Worm (Caenorhabditis elegans) whole organism, L4 larva: Measurements from ENCODE around the gene psa-3.
A peak's percentile ranks its signal among the peaks of the same experiment; 100 is the strongest.

Source experiments
- F10B5.3 ChIP-seq: sonication (generic microtip); optimal IDR thresholded peaks from 2 replicates; lab custom pipeline; 2016; ENCODE audit warnings: mild to moderate bottlenecking, missing genetic modification characterization, missing compliant biosample characterization
- F44E2.7 ChIP-seq: fragments of 200-800 bp; sonication (Bioruptor generic); IDR thresholded peaks from 2 replicates; pipeline ENCODE4 v2.1.2; 2022; ENCODE audit warnings: missing genetic modification characterization, missing compliant biosample characterization
- R02D3.7 ChIP-seq: fragments of 150-350 bp; sonication (generic microtip); optimal IDR thresholded peaks from 3 replicates; lab custom pipeline; 2014; ENCODE audit warnings: missing biosample characterization, missing genetic modification characterization
- Y105C5A.15 ChIP-seq: fragments of 200-800 bp; sonication (Bioruptor generic); IDR thresholded peaks from 2 replicates; pipeline ENCODE4 v1.3.6; 2022; ENCODE audit warnings: missing genetic modification characterization, missing compliant biosample characterization
- Y5F2A.4 ChIP-seq: fragments of 200-800 bp; sonication (Bioruptor generic); optimal IDR thresholded peaks from 2 replicates; lab custom pipeline; 2018; ENCODE audit warnings: mild to moderate bottlenecking, missing genetic modification characterization, missing compliant biosample characterization
- arid-1 ChIP-seq: fragments of 200-800 bp; sonication (Bioruptor generic); conservative IDR thresholded peaks from 2 replicates; pipeline ENCODE4 v1.3.6; 2022; ENCODE audit warnings: missing genetic modification reagents, missing genetic modification characterization, missing compliant biosample characterization
- attf-4 ChIP-seq: sonication (generic microtip); optimal IDR thresholded peaks from 3 replicates; lab custom pipeline; 2017; ENCODE audit warnings: missing biosample characterization, missing genetic modification characterization
- ceh-20 ChIP-seq: fragments of 200-800 bp; sonication (Bioruptor generic); IDR thresholded peaks from 2 replicates; pipeline ENCODE4 v1.3.6; 2022; ENCODE audit warnings: missing genetic modification reagents, missing genetic modification characterization, missing compliant biosample characterization
- ceh-62 ChIP-seq: sonication (generic microtip); optimal IDR thresholded peaks from 2 replicates; lab custom pipeline; 2017; ENCODE audit warnings: missing biosample characterization, missing genetic modification characterization
- ceh-82 ChIP-seq: sonication (generic microtip); optimal IDR thresholded peaks from 2 replicates; lab custom pipeline; 2017; ENCODE audit warnings: missing biosample characterization, missing genetic modification characterization
- ces-1 ChIP-seq: fragments of 150-350 bp; sonication (generic microtip); optimal IDR thresholded peaks from 4 replicates; lab custom pipeline; 2014; ENCODE audit warnings: missing biosample characterization, missing genetic modification reagents, missing genetic modification characterization
- ctbp-1 ChIP-seq: fragments of 200-800 bp; sonication (Bioruptor generic); IDR thresholded peaks from 2 replicates; pipeline ENCODE4 v1.3.6; 2022; ENCODE audit warnings: missing genetic modification reagents, missing genetic modification characterization, missing compliant biosample characterization
- dpl-1 ChIP-seq: fragments of 150-350 bp; optimal IDR thresholded peaks from 2 replicates; lab custom pipeline; 2014; ENCODE audit warnings: missing biosample characterization, missing genetic modification reagents, missing genetic modification characterization
- egl-43 ChIP-seq: fragments of 200-800 bp; sonication (Bioruptor generic); IDR thresholded peaks from 2 replicates; pipeline ENCODE4 v1.3.6; 2022; ENCODE audit warnings: missing genetic modification reagents, missing genetic modification characterization, missing compliant biosample characterization
- fkh-10 ChIP-seq: fragments of 150-350 bp; optimal IDR thresholded peaks from 2 replicates; lab custom pipeline; 2014; ENCODE audit warnings: missing biosample characterization, missing genetic modification reagents, missing genetic modification characterization
- fos-1 ChIP-seq: fragments of 150-350 bp; optimal IDR thresholded peaks from 2 replicates; lab custom pipeline; 2014; ENCODE audit warnings: missing biosample characterization, missing genetic modification characterization
- hlh-11 ChIP-seq: fragments of 200-800 bp; sonication (Bioruptor generic); optimal IDR thresholded peaks from 2 replicates; lab custom pipeline; 2018; ENCODE audit warnings: mild to moderate bottlenecking, missing genetic modification characterization, missing compliant biosample characterization
- lin-1 ChIP-seq: fragments of 200-800 bp; sonication (Bioruptor generic); IDR thresholded peaks from 2 replicates; pipeline ENCODE4 v1.3.6; 2022; ENCODE audit warnings: missing genetic modification reagents, missing genetic modification characterization, missing compliant biosample characterization
- lin-13 ChIP-seq: fragments of 150-350 bp; optimal IDR thresholded peaks from 2 replicates; lab custom pipeline; 2014; ENCODE audit warnings: missing biosample characterization, missing genetic modification reagents, missing genetic modification characterization
- lin-29 ChIP-seq: fragments of 200-800 bp; sonication (Bioruptor generic); IDR thresholded peaks from 2 replicates; pipeline ENCODE4 v1.3.6; 2022; ENCODE audit warnings: missing genetic modification reagents, missing genetic modification characterization, missing compliant biosample characterization
- lir-3 ChIP-seq: sonication (generic microtip); optimal IDR thresholded peaks from 2 replicates; lab custom pipeline; 2016; ENCODE audit warnings: mild to moderate bottlenecking, missing genetic modification characterization, missing compliant biosample characterization
- lsy-2 ChIP-seq, 2 experiments: fragments of 150-350 bp in 1 of 2; sonication (generic microtip) in 1 of 2; optimal IDR thresholded peaks; 2 replicates each; lab custom pipeline; 2014 to 2017; ENCODE audit warnings: missing biosample characterization in 2 of 2, missing genetic modification characterization in 2 of 2
- madf-5 ChIP-seq, 2 experiments: fragments of 200-800 bp; sonication (Bioruptor generic); IDR thresholded peaks; 2 replicates each; pipeline ENCODE4 v1.3.6; 2022; ENCODE audit warnings: missing compliant biosample characterization in 2 of 2, missing genetic modification characterization in 2 of 2
- mxl-2 ChIP-seq: fragments of 200-800 bp; sonication (Bioruptor generic); conservative IDR thresholded peaks from 2 replicates; pipeline ENCODE4 v1.3.6; 2022; ENCODE audit warnings: missing genetic modification reagents, missing genetic modification characterization, missing compliant biosample characterization
- mxl-3 ChIP-seq: fragments of 200-800 bp; sonication (Bioruptor generic); optimal IDR thresholded peaks from 2 replicates; lab custom pipeline; 2018; ENCODE audit warnings: mild to moderate bottlenecking, missing genetic modification characterization, missing compliant biosample characterization
- nhr-10 ChIP-seq: fragments of 150-350 bp; optimal IDR thresholded peaks from 2 replicates; lab custom pipeline; 2014; ENCODE audit warnings: missing biosample characterization, missing genetic modification characterization
- nhr-11 ChIP-seq: fragments of 150-350 bp; optimal IDR thresholded peaks from 2 replicates; lab custom pipeline; 2014; ENCODE audit warnings: missing biosample characterization, missing genetic modification characterization
- nhr-237 ChIP-seq: sonication (generic microtip); optimal IDR thresholded peaks from 2 replicates; lab custom pipeline; 2017; ENCODE audit warnings: missing biosample characterization, missing genetic modification characterization
- nhr-28 ChIP-seq: fragments of 150-350 bp; optimal IDR thresholded peaks from 2 replicates; lab custom pipeline; 2014; ENCODE audit warnings: missing biosample characterization, missing genetic modification characterization
- nhr-42 ChIP-seq: fragments of 200-800 bp; sonication (Bioruptor generic); IDR thresholded peaks from 2 replicates; pipeline ENCODE4 v1.3.6; 2022; ENCODE audit warnings: missing genetic modification characterization, missing compliant biosample characterization
- nhr-76 ChIP-seq: fragments of 150-350 bp; optimal IDR thresholded peaks from 2 replicates; lab custom pipeline; 2014; ENCODE audit warnings: missing biosample characterization, missing genetic modification characterization
- pqm-1 ChIP-seq: sonication (generic microtip); optimal IDR thresholded peaks from 2 replicates; lab custom pipeline; 2017; ENCODE audit warnings: missing biosample characterization, missing genetic modification characterization
- saeg-2 ChIP-seq: fragments of 200-800 bp; sonication (Bioruptor generic); IDR thresholded peaks from 2 replicates; pipeline ENCODE4 v1.3.6; 2022; ENCODE audit warnings: missing genetic modification reagents, missing genetic modification characterization, missing compliant biosample characterization
- set-16 ChIP-seq: fragments of 200-800 bp; sonication (Bioruptor generic); IDR thresholded peaks from 2 replicates; pipeline ENCODE4 v1.3.6; 2022; ENCODE audit warnings: missing genetic modification reagents, missing genetic modification characterization, missing compliant biosample characterization
- snpc-4 ChIP-seq: fragments of 150-350 bp; optimal IDR thresholded peaks from 2 replicates; lab custom pipeline; 2014; ENCODE audit warnings: missing biosample characterization, missing genetic modification characterization
- spr-3 ChIP-seq: fragments of 200-800 bp; sonication (Bioruptor generic); optimal IDR thresholded peaks from 2 replicates; lab custom pipeline; 2018; ENCODE audit warnings: mild to moderate bottlenecking, missing genetic modification characterization, missing compliant biosample characterization
- tag-97 ChIP-seq: fragments of 200-800 bp; sonication (Bioruptor generic); IDR thresholded peaks from 2 replicates; pipeline ENCODE4 v1.3.6; 2022; ENCODE audit warnings: missing genetic modification characterization, missing compliant biosample characterization
- tra-1 ChIP-seq: fragments of 200-800 bp; sonication (Bioruptor generic); IDR thresholded peaks from 2 replicates; pipeline ENCODE4 v1.3.6; 2022; ENCODE audit warnings: missing genetic modification reagents, missing genetic modification characterization, missing compliant biosample characterization
- unc-130 ChIP-seq: sonication (generic microtip); optimal IDR thresholded peaks from 2 replicates; lab custom pipeline; 2016; ENCODE audit warnings: missing genetic modification reagents, missing genetic modification characterization, missing compliant biosample characterization
- unc-62 ChIP-seq, 3 experiments: fragments of 150-350 bp in 1 of 3; sonication (generic microtip); optimal IDR thresholded peaks in 2 of 3; peaks in 1 of 3; 1 replicate in 1 of 3; 2 replicates in 2 of 3; lab custom pipeline; 2014 to 2017; ENCODE audit warnings: missing biosample characterization in 3 of 3, missing genetic modification characterization in 3 of 3, missing genetic modification reagents in 3 of 3, missing genotype in 1 of 3
- zfp-3 ChIP-seq: fragments of 200-800 bp; sonication (Bioruptor generic); conservative IDR thresholded peaks from 2 replicates; pipeline ENCODE4 v1.3.6; 2022; ENCODE audit warnings: missing genetic modification reagents, missing genetic modification characterization, missing compliant biosample characterization
- zip-11 ChIP-seq: fragments of 200-800 bp; sonication (Bioruptor generic); IDR thresholded peaks from 2 replicates; pipeline ENCODE4 v1.3.6; 2022; ENCODE audit warnings: missing genetic modification characterization, missing compliant biosample characterization
- zip-2 ChIP-seq: fragments of 150-350 bp; optimal IDR thresholded peaks from 2 replicates; lab custom pipeline; 2014; ENCODE audit warnings: missing biosample characterization, missing genetic modification characterization
- ztf-7 ChIP-seq: fragments of 150-350 bp; optimal IDR thresholded peaks from 2 replicates; lab custom pipeline; 2014; ENCODE audit warnings: missing biosample characterization, missing genetic modification characterization

The psa-3 gene

ce11 chrX:15388259-15388658 lies 19.5 kb upstream of the psa-3 start:
- TF ChIP-seq tra-1 (GFP tag; lab: Robert Waterston, UW) (no peak), attf-4 (tag; lab: Kevin White, UChicago) (no peak), set-16 (GFP tag; lab: Robert Waterston, UW) (peak; percentile 76), egl-43 (peak; percentile 59; the same call in 1 of the 2 replicates), spr-3 (no peak)
- TF ChIP-seq, all 104 proteins: peak for 2

- TF ChIP-seq lsy-2 (tag; optimal IDR thresholded peaks at IDR 0.05; lab: Kevin White, UChicago) (peak in 1 of 2 experiments; percentile 10), ces-1 (GFP tag; lab: Kevin White, UChicago) (peak; percentile 19), unc-62 (GFP tag; optimal IDR thresholded peaks at IDR 0.05 in 1 of 2; lab: Kevin White, UChicago) (peak in 1 of 2 experiments; percentile 71), unc-62 (tag; optimal IDR thresholded peaks at IDR 0.05; lab: Kevin White, UChicago) (no peak), nhr-11 (peak; percentile 47), nhr-10 (tag; lab: Kevin White, UChicago) (no peak)
These were observed 17.9 kb upstream of the psa-3 start for ce11 chrX:15389853-15390252.

ce11 chrX:15392672-15393071 lies 15.1 kb upstream of the psa-3 start:
- TF ChIP-seq madf-5 (GFP tag; IDR thresholded peaks at IDR 0.05; lab: Robert Waterston, UW) (0 out of 4 replicates have a peak, but pooled peaks of 1 of the 2 experiments have one; percentile 18), tag-97 (peak; percentile 64; the same call in 1 of the 2 replicates), zip-11 (no peak), R02D3.7 (tag; lab: Kevin White, UChicago) (no peak), snpc-4 (no peak)

- TF ChIP-seq ceh-62 (tag; lab: Kevin White, UChicago) (no peak), fkh-10 (GFP tag; lab: Kevin White, UChicago) (no peak), lsy-2 (tag; optimal IDR thresholded peaks at IDR 0.05; lab: Kevin White, UChicago) (peak in 1 of 2 experiments; percentile 23), set-16 (GFP tag; lab: Robert Waterston, UW) (0 out of 2 replicates have a peak, but pooled peaks have one; percentile 26), fos-1 (no peak), ctbp-1 (peak; percentile 69), hlh-11 (tag; lab: Kevin White, UChicago) (peak; percentile 21), ztf-7 (no peak), unc-62 (GFP tag; optimal IDR thresholded peaks at IDR 0.05 in 1 of 2; lab: Kevin White, UChicago) (peak in 1 of 2 experiments; percentile 40), unc-62 (tag; optimal IDR thresholded peaks at IDR 0.05; lab: Kevin White, UChicago) (no peak), R02D3.7 (tag; lab: Kevin White, UChicago) (no peak), nhr-76 (tag; lab: Kevin White, UChicago) (no peak), ces-1 (GFP tag; lab: Kevin White, UChicago) (peak; percentile 71)
These were observed 12.0 kb upstream of the psa-3 start for ce11 chrX:15395723-15396122.

DNA sequence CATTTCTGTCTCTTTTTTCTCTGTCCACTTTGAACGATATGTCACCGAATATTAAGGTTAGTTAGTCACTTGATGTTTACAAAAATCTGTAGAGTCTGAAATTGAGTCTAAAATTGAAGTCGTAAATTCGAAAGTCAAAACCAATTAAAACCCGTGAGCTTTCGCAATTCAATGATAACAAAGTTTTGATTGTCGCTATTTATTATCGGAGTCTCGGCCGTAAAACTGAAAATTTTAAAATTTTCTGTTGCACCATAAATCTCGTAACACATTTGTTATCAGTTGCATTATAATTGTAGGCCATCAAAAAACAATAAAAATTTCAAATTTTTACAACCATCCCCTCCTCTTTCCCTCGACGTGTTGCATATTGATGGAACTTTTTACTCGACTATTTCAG lies 846 bp downstream of the psa-3 start:
- TF ChIP-seq dpl-1 (GFP tag; lab: Kevin White, UChicago) (no peak), zfp-3 (GFP tag; lab: Robert Waterston, UW) (no peak), R02D3.7 (tag; lab: Kevin White, UChicago) (no peak), zip-2 (tag; lab: Kevin White, UChicago) (no peak), hlh-11 (tag; lab: Kevin White, UChicago) (peak; percentile 63), lin-1 (GFP tag; lab: Robert Waterston, UW) (peak; percentile 56; the same call in 1 of the 2 replicates), arid-1 (no peak), Y5F2A.4 (GFP tag; lab: Kevin White, UChicago) (no peak), F44E2.7 (GFP tag; lab: Robert Waterston, UW) (no peak), unc-130 (GFP tag; lab: Kevin White, UChicago) (no peak), mxl-2 (GFP tag; lab: Robert Waterston, UW) (no peak), F10B5.3 (tag; lab: Kevin White, UChicago) (no peak), lir-3 (no peak), ceh-82 (tag; lab: Kevin White, UChicago) (no peak), nhr-237 (tag; lab: Kevin White, UChicago) (no peak), fos-1 (no peak), ceh-20 (peak; percentile 92), zip-11 (no peak), pqm-1 (tag; lab: Kevin White, UChicago) (peak; percentile 73), lin-13 (GFP tag; lab: Kevin White, UChicago) (no peak), Y105C5A.15 (GFP tag; lab: Robert Waterston, UW) (no peak), lin-29 (GFP tag; lab: Robert Waterston, UW) (no peak), saeg-2 (GFP tag; lab: Robert Waterston, UW) (no peak), nhr-42 (GFP tag; lab: Robert Waterston, UW) (no peak), mxl-3 (GFP tag; lab: Kevin White, UChicago) (no peak), nhr-28 (tag; lab: Kevin White, UChicago) (peak; percentile 72)
